Fruit fly (Drosophila melanogaster): Measurements from ENCODE around the gene gdl.

DNA sequence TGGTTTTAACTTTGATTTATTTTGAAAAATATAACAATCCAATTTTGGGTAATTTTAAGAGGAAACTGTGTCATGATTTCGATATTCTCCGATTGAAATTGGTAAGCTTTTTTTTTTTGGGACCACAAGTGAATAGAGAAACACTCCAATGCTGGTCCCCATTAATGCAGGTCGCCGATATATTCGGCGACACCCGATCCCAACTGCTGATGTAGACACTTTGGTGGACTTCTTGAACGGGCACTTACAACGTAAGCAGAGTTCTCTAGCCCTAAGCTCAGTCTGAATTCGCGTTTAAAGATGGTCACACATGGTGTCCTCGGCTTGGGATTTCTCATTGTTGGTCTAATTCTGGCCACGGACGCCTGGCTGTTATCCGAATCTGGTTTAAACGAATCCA, 11.1 kb downstream of the gdl start, which contains the start of gene yellow-k:
- TF ChIP-seq CTCF (optimal IDR thresholded peaks at IDR 0.05), result no peak
- TF ChIP-seq CG8478 (optimal IDR thresholded peaks at IDR 0.05), result no peak

Measured in S2 (cell line).